Worm (Caenorhabditis elegans) whole organism, L2 larva: Measurements from ENCODE around the gene mec-1.

Experiments
- R02D3.7 ChIP-seq: fragments of 150-350 bp; optimal IDR thresholded peaks from 2 replicates; lab custom pipeline; 2014; ENCODE audit warnings: missing biosample characterization, missing genetic modification characterization
- blmp-1 ChIP-seq: sonication (generic microtip); optimal IDR thresholded peaks from 2 replicates; lab custom pipeline; 2017; ENCODE audit warnings: missing genetic modification characterization, mild to moderate bottlenecking, missing compliant biosample characterization, antibody characterized with exemption, moderate library complexity; ENCODE audit not compliant: insufficient read depth
- ceh-16 ChIP-seq: fragments of 150-350 bp; optimal IDR thresholded peaks from 2 replicates; lab custom pipeline; 2014; ENCODE audit warnings: missing biosample characterization, missing genetic modification characterization
- ceh-82 ChIP-seq: fragments of 150-350 bp; optimal IDR thresholded peaks from 2 replicates; lab custom pipeline; 2014; ENCODE audit warnings: missing biosample characterization, missing genetic modification characterization
- elt-3 ChIP-seq: sonication (generic microtip); optimal IDR thresholded peaks from 2 replicates; lab custom pipeline; 2017; ENCODE audit warnings: missing biosample characterization, missing genetic modification characterization
- lin-13 ChIP-seq: fragments of 150-350 bp; optimal IDR thresholded peaks from 2 replicates; lab custom pipeline; 2014; ENCODE audit warnings: missing biosample characterization, missing genetic modification reagents, missing genetic modification characterization
- mbf-1 ChIP-seq: sonication (generic microtip); optimal IDR thresholded peaks from 2 replicates; lab custom pipeline; 2017; ENCODE audit warnings: missing biosample characterization, missing genetic modification characterization
- mdl-1 ChIP-seq, 2 experiments: fragments of 150-350 bp in 1 of 2; sonication (generic microtip) in 1 of 2; optimal IDR thresholded peaks; 2 replicates each; lab custom pipeline; 2017; ENCODE audit warnings: missing biosample characterization in 2 of 2, missing genetic modification characterization in 2 of 2
- nhr-11 ChIP-seq: fragments of 150-350 bp; optimal IDR thresholded peaks from 2 replicates; lab custom pipeline; 2014; ENCODE audit warnings: missing biosample characterization, missing genetic modification characterization
- nhr-25 ChIP-seq: fragments of 150-350 bp; sonication (generic microtip); optimal IDR thresholded peaks from 3 replicates; lab custom pipeline; 2014; ENCODE audit warnings: missing biosample characterization, missing genetic modification characterization
- peb-1 ChIP-seq: fragments of 150-350 bp; optimal IDR thresholded peaks from 2 replicates; lab custom pipeline; 2014; ENCODE audit warnings: missing biosample characterization, missing genetic modification characterization
- unc-39 ChIP-seq: fragments of 150-350 bp; optimal IDR thresholded peaks from 2 replicates; lab custom pipeline; 2014; ENCODE audit warnings: missing biosample characterization, missing genetic modification characterization
- ztf-1 ChIP-seq: fragments of 200-800 bp; sonication (Bioruptor generic); conservative IDR thresholded peaks from 2 replicates; pipeline ENCODE4 v1.3.6; 2022; ENCODE audit warnings: missing genetic modification characterization, missing compliant biosample characterization

Gene mec-1

DNA sequence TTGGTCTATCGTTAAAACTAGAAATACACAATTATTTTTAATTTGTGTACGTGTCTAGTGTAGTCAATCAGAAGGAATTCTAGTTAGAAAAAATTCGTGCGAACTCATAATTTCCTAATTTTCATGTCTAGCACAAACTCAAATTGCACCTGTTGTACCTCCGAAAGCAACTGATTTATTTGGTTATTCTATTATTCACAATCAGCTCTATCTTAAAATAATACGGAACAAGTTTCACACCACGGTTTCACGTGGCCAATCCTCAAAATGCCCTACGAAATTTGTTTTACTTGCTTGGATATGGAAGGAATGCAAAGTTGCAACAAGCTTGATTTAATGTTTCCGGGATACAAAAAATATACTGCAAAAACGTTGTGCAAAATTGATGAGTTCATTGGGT lies 56.3 kb downstream of the mec-1 start, which contains the start of gene srw-127:
Gene srw-127 (plus strand): TSS at position 301 of the 400 bp plus-strand sequence.
- no peak for TF ChIP-seq elt-3 (tag; lab: Kevin White, UChicago)
- TF ChIP-seq nhr-11 (tag; lab: Kevin White, UChicago): no peak
- no peak for TF ChIP-seq mdl-1 (tag; optimal IDR thresholded peaks at IDR 0.05; lab: Kevin White, UChicago)
- no peak for TF ChIP-seq mbf-1 (tag; lab: Kevin White, UChicago)
- no peak for TF ChIP-seq lin-13 (GFP tag; lab: Kevin White, UChicago)
- TF ChIP-seq, all 48 proteins: peak for 0

DNA sequence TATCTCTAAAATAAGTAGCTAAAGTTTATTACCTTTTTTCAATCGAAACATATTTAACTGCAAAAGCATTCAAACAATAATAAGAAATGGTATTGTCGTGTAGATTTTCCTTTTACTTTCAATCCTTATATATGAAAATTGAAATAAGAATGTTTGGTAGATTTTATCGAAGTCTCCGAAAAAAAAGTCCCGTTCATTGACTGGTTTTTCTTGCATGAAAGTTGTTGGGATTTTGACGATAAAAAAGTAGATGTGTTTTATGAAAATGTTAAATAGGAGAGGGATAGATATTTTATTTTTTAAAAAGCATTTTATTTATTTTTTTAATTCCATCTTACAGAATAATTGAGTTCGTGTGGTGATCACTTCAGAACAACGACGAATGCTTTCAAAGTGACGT lies 59.5 kb downstream of the mec-1 start, which contains the start of gene C33G8.13:
Gene C33G8.13 (minus strand): TSS at position 101 of the 400 bp plus-strand sequence.
- TF ChIP-seq R02D3.7 (tag; lab: Kevin White, UChicago): no peak
- TF ChIP-seq ceh-16 (tag; lab: Kevin White, UChicago): no peak
- no peak for TF ChIP-seq nhr-25
- TF ChIP-seq blmp-1: no peak
- TF ChIP-seq peb-1 (tag; lab: Kevin White, UChicago): no peak
- no peak for TF ChIP-seq unc-39 (tag; lab: Kevin White, UChicago)
- no peak for TF ChIP-seq ceh-82 (tag; lab: Kevin White, UChicago)
- no peak for TF ChIP-seq ztf-1 (GFP tag; lab: Robert Waterston, UW)
